Fruit fly (Drosophila melanogaster): Measurements from ENCODE around the gene Rb97D.

The Rb97D gene

DNA sequence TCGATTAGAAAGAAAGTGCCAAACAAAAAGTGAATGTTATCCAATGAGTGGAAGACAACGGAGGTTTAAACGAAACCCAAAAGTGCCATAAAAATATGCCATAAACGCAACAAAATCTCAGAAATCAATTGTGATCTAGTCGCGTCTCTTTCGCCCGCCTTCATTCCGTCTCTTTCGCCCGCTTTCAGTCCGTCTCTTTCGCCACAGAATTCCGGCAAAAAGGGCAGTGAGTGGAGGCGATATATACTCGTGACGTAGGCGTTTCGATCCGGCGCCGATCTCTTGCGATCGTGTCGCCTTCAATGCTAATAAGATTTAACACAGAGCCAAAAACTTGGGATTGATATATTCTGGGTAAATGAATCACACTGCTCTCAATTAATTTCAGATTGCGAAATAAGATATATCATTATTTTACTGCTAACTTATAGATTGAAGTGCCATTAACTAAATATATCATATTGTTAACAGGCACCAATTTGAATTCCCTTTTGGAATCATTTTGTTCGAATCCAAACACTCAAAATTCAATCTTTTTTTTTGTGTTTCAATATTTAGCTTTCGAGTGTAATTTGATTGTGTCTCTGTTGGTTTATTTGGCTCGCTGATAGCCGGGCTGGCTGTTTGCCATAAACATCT lies 12.7 kb upstream of the Rb97D start:
- TF ChIP-seq Clk (GFP tag; optimal IDR thresholded peaks at IDR 0.05) (no peak), cnc (optimal IDR thresholded peaks at IDR 0.05) (no peak), Mnt (GFP tag; optimal IDR thresholded peaks at IDR 0.05) (no peak), bab1 (GFP tag; optimal IDR thresholded peaks at IDR 0.05) (no peak), CG33017 (tag; optimal IDR thresholded peaks at IDR 0.05) (no peak), CG5204 (GFP tag; optimal IDR thresholded peaks at IDR 0.05) (no peak), CG11617 (GFP tag; optimal IDR thresholded peaks at IDR 0.05) (no peak)

- TF ChIP-seq CG12768 (GFP tag; optimal IDR thresholded peaks at IDR 0.05) (no peak), tj (GFP tag; optimal IDR thresholded peaks at IDR 0.05) (peak; percentile 10)
These were observed 11.6 kb upstream of the Rb97D start for dm6 chr3R:26887155-26887554.

- TF ChIP-seq Hr96 (GFP tag; optimal IDR thresholded peaks at IDR 0.05) (no peak), tj (GFP tag; optimal IDR thresholded peaks at IDR 0.05) (no peak), CG1620 (GFP tag; optimal IDR thresholded peaks at IDR 0.05) (no peak), cic (GFP tag; optimal IDR thresholded peaks at IDR 0.05) (no peak), CG11617 (GFP tag; optimal IDR thresholded peaks at IDR 0.05) (no peak), CG14711 (tag; optimal IDR thresholded peaks at IDR 0.05) (no peak), toe (GFP tag; optimal IDR thresholded peaks at IDR 0.05) (no peak), CG5204 (GFP tag; optimal IDR thresholded peaks at IDR 0.05) (no peak), ovo (GFP tag; optimal IDR thresholded peaks at IDR 0.05) (no peak), CG7045 (GFP tag; optimal IDR thresholded peaks at IDR 0.05) (peak; percentile 30), CG33017 (tag; optimal IDR thresholded peaks at IDR 0.05) (peak; percentile 41), CG7101 (tag; optimal IDR thresholded peaks at IDR 0.05) (peak; percentile 12)
These were observed 10.7 kb upstream of the Rb97D start for dm6 chr3R:26886283-26886689.

DNA sequence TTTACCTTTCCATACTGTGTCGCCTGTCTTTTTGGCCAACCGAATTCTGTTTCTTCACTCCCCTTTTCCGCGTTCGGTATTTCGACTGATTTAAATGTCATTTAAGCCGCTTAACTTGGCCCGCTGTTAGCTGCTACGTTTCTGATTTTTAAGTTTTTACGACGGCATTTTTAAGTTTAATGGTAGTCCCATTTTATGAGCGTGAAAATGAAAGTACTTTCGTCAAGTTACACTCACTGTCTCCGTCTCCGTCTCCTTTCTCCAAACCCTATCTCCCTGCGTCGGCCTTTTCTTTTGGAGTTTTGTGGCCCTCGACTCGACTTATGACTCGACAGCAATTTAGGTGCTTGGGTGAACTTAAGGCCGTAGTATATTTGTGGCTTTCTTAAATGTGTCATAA lies 9.7 kb upstream of the Rb97D start:
- TF ChIP-seq ovo (GFP tag; optimal IDR thresholded peaks at IDR 0.05), result no peak
- TF ChIP-seq Clk (GFP tag; optimal IDR thresholded peaks at IDR 0.05), result no peak
- no peak for TF ChIP-seq pad (GFP tag; optimal IDR thresholded peaks at IDR 0.05)
- no peak for TF ChIP-seq cic (GFP tag; optimal IDR thresholded peaks at IDR 0.05)

- TF ChIP-seq CG11617 (GFP tag; optimal IDR thresholded peaks at IDR 0.05), result no peak
- TF ChIP-seq toe (GFP tag; optimal IDR thresholded peaks at IDR 0.05), result no peak
- no peak for TF ChIP-seq Crg-1 (GFP tag; optimal IDR thresholded peaks at IDR 0.05)
- no peak for TF ChIP-seq Clk (GFP tag; optimal IDR thresholded peaks at IDR 0.05)
- no peak for TF ChIP-seq tj (GFP tag; optimal IDR thresholded peaks at IDR 0.05)
- TF ChIP-seq ovo (GFP tag; optimal IDR thresholded peaks at IDR 0.05), result no peak
- TF ChIP-seq CG5204 (GFP tag; optimal IDR thresholded peaks at IDR 0.05), result no peak
- TF ChIP-seq CG14711 (tag; optimal IDR thresholded peaks at IDR 0.05), result no peak
- TF ChIP-seq cic (GFP tag; optimal IDR thresholded peaks at IDR 0.05), result no peak
- TF ChIP-seq kay (GFP tag; ENCODE audit: borderline replicate concordance), result no peak
- TF ChIP-seq CG1620 (GFP tag; optimal IDR thresholded peaks at IDR 0.05), result no peak
- TF ChIP-seq Hr96 (GFP tag; optimal IDR thresholded peaks at IDR 0.05), result no peak
- no peak for TF ChIP-seq CG12768 (GFP tag; optimal IDR thresholded peaks at IDR 0.05)
- TF ChIP-seq bab1 (GFP tag; optimal IDR thresholded peaks at IDR 0.05), result no peak
- no peak for TF ChIP-seq CG7101 (tag; optimal IDR thresholded peaks at IDR 0.05)
- TF ChIP-seq pad (GFP tag; optimal IDR thresholded peaks at IDR 0.05), result no peak
- no peak for TF ChIP-seq cnc (optimal IDR thresholded peaks at IDR 0.05)
These were observed 7.4 kb upstream of the Rb97D start for dm6 chr3R:26883015-26883292.

DNA sequence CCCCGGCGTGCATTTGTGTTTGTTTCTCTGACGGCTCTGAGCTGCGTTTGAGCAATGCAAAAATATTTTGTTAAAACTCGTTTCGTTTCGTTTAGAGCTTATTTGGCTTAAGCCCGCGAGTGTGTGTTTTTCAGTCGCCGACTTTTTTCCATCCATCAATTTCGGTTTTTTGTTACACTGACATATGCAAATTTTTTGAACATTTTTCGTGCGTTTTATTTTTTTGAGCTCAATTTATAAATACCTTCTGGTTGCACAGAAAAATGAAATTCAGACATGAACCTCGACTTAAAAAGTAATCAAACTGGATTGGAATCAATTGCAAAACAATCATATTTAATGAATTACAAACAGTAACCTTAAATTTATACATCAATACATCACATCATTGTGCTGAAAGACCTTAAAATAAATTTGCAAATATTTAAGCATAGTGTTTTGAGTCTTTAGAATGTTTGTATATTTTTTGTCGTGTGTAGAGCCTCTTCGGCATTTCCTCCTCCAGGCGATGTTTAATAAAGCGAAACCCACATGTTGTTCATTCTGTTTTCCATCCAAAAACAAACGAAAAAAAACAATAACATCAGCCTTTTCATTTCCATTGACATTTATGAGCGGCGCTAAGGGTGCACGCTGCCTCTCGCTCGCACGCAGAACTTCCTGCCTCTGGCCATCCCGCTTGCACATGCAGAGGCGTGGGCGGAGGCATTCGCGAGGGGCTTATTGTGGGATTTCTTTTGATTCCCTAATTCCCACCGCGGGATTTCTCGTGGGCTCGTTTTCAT lies 6.9 kb upstream of the Rb97D start:
- TF ChIP-seq toe (GFP tag; optimal IDR thresholded peaks at IDR 0.05) (no peak), tj (GFP tag; optimal IDR thresholded peaks at IDR 0.05) (peak; percentile 52), kay (GFP tag; ENCODE audit: borderline replicate concordance) (peak; percentile 67), CG14711 (tag; optimal IDR thresholded peaks at IDR 0.05) (no peak)

DNA sequence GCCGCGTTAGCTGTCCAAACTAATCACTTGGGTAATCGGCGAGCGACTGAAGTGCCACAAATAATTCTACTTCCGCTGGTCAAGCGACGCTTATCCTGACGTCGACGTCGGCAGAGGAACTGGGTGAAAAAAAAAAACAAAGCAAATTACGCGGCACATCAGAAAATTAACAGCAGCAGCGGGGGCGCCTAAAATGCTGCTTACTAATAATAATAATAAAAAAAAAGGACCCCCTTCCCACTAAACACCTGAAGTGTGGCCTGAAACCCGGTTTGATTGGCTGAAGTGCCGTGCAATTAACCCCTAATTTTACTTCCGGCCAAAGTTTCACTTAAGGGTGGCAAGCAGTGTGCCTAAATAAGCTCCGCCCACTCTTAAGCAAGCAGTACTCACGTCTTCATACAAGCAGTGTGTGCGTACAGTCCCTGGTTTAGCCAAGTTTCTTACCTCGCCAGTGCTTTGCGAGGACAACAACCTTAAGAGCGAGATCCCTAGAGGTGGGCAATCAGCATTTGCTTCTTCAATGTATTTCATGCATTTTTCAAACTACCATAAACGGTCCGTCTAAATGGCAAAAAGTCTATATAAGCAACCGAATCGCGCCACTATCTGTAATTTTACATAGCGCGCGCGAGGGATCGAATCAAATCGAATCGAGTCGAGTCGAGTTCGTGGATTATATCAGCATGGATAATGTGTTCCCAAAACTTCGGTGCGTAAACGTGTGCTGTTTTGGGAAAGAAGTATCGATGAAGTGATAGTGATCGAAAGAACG lies 5.8 kb upstream of the Rb97D start, which contains the start of the genes ro and T48:
ro (minus strand) TSS at position 51 of the 775 bp plus-strand sequence.
T48 (plus strand) TSS at position 614 of the 775 bp plus-strand sequence.
- peak; percentile 13 for TF ChIP-seq toe (GFP tag; optimal IDR thresholded peaks at IDR 0.05)
- TF ChIP-seq ovo (GFP tag; optimal IDR thresholded peaks at IDR 0.05), result no peak
- peak; percentile 29 for TF ChIP-seq CG1620 (GFP tag; optimal IDR thresholded peaks at IDR 0.05)
- peak; percentile 56 for TF ChIP-seq pad (GFP tag; optimal IDR thresholded peaks at IDR 0.05)
- TF ChIP-seq cic (GFP tag; optimal IDR thresholded peaks at IDR 0.05), result peak; percentile 36
- TF ChIP-seq CG11617 (GFP tag; optimal IDR thresholded peaks at IDR 0.05), result peak; percentile 31
- peak; percentile 77 for TF ChIP-seq bab1 (GFP tag; optimal IDR thresholded peaks at IDR 0.05)
- TF ChIP-seq CG7045 (GFP tag; optimal IDR thresholded peaks at IDR 0.05), result no peak
- peak; percentile 22 for TF ChIP-seq Crg-1 (GFP tag; optimal IDR thresholded peaks at IDR 0.05)
- TF ChIP-seq CG14711 (tag; optimal IDR thresholded peaks at IDR 0.05), result no peak
- peak; percentile 21 for TF ChIP-seq Mnt (GFP tag; optimal IDR thresholded peaks at IDR 0.05)
- TF ChIP-seq tj (GFP tag; optimal IDR thresholded peaks at IDR 0.05), result peak; percentile 29
- peak; percentile 38 for TF ChIP-seq Hr96 (GFP tag; optimal IDR thresholded peaks at IDR 0.05)
- TF ChIP-seq cnc (optimal IDR thresholded peaks at IDR 0.05), result no peak
- peak; percentile 45 for TF ChIP-seq CG7101 (tag; optimal IDR thresholded peaks at IDR 0.05)

Measured in whole organism, adult.